Worm (Caenorhabditis elegans) whole organism, L1 larva: ENCODE data around the gene srh-116.

ENCODE experiments used
- C16A3.4 ChIP-seq: fragments of 150-350 bp; optimal IDR thresholded peaks from 2 replicates; lab custom pipeline; 2014; ENCODE audit warnings: missing biosample characterization, missing genetic modification characterization
- fkh-10 ChIP-seq: sonication (generic microtip); optimal IDR thresholded peaks from 2 replicates; lab custom pipeline; 2017; ENCODE audit warnings: missing biosample characterization, missing genetic modification reagents, missing genetic modification characterization
- fos-1 ChIP-seq: fragments of 150-350 bp; optimal IDR thresholded peaks from 2 replicates; lab custom pipeline; 2014; ENCODE audit warnings: missing biosample characterization, missing genetic modification characterization
- irx-1 ChIP-seq: sonication (generic microtip); optimal IDR thresholded peaks from 2 replicates; lab custom pipeline; 2016; ENCODE audit warnings: missing genetic modification characterization, missing compliant biosample characterization
- mdl-1 ChIP-seq, 2 experiments: fragments of 150-350 bp; optimal IDR thresholded peaks; 2 replicates each; lab custom pipeline; 2014 to 2017; ENCODE audit warnings: missing biosample characterization in 2 of 2, missing genetic modification characterization in 2 of 2, inconsistent platforms in 1 of 2
- nhr-12 ChIP-seq: sonication (generic microtip); optimal IDR thresholded peaks from 2 replicates; lab custom pipeline; 2017; ENCODE audit warnings: missing biosample characterization, missing genetic modification characterization
- pax-3 ChIP-seq: fragments of 200-800 bp; sonication (Bioruptor generic); optimal IDR thresholded peaks from 2 replicates; lab custom pipeline; 2018; ENCODE audit warnings: mild to moderate bottlenecking, missing genetic modification characterization, moderate library complexity, missing compliant biosample characterization
- snpc-4 ChIP-seq: fragments of 150-350 bp; optimal IDR thresholded peaks from 2 replicates; lab custom pipeline; 2014; ENCODE audit warnings: missing biosample characterization, missing genetic modification characterization
- sup-37 ChIP-seq: fragments of 200-800 bp; sonication (Bioruptor generic); optimal IDR thresholded peaks from 2 replicates; lab custom pipeline; 2018; ENCODE audit warnings: mild to moderate bottlenecking, missing genetic modification characterization, missing compliant biosample characterization
- unc-130 ChIP-seq: fragments of 150-350 bp; optimal IDR thresholded peaks from 2 replicates; lab custom pipeline; 2017; ENCODE audit warnings: missing biosample characterization, missing genetic modification characterization, inconsistent platforms

DNA sequence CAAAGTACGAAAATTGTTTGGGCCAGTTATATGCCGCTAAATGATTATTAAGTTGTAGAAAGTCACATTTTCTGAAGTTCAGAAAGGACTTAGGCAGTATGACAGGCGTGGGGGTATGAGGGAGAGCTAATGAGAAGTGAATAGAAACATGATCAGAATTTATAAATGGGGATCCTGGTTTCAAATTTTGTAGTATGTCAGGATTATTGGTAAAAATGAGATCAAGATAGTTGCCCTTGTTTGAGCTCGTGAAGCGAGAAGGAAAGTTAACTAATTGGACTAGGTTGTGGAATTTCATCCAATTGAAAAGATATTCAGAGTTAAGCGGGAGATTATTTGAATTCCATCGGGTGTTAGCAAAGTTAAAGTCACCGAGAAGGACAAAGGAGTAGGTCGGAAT lies 22.5 kb downstream of the srh-116 start:
- TF ChIP-seq fkh-10 (GFP tag; lab: Kevin White, UChicago) (no peak), sup-37 (GFP tag; lab: Kevin White, UChicago) (no peak), mdl-1 (tag; optimal IDR thresholded peaks at IDR 0.05; lab: Kevin White, UChicago) (no peak), pax-3 (tag; lab: Kevin White, UChicago) (no peak), irx-1 (no peak), snpc-4 (tag; lab: Kevin White, UChicago) (no peak), unc-130 (tag; lab: Kevin White, UChicago) (no peak), nhr-12 (tag; lab: Kevin White, UChicago) (no peak), C16A3.4 (tag; lab: Kevin White, UChicago) (no peak), fos-1 (tag; lab: Kevin White, UChicago) (no peak)
